Fruit fly (Drosophila melanogaster): ENCODE results near the gene CG2116.

dm6 chrX:8152718-8153117 lies 23.1 kb downstream of the CG2116 start, which contains the start of gene CG18262:
- no peak for TF ChIP-seq jigr1 (GFP tag; IDR thresholded peaks at IDR 0.05)
- TF ChIP-seq CG4360 (GFP tag; IDR thresholded peaks at IDR 0.05): no peak
- no peak for TF ChIP-seq CG18599 (GFP tag; optimal IDR thresholded peaks at IDR 0.05)
- no peak for TF ChIP-seq Ravus (GFP tag; IDR thresholded peaks at IDR 0.05)
- TF ChIP-seq fru (optimal IDR thresholded peaks at IDR 0.05): no peak
- no peak for TF ChIP-seq CG9797 (GFP tag; optimal IDR thresholded peaks at IDR 0.05)
